Fruit fly (Drosophila melanogaster) whole organism, adult: ENCODE data around the gene Top3beta.
A peak's percentile ranks its signal among the peaks of the same experiment; 100 is the strongest.

Source experiments
- CG11617 ChIP-seq: fragments of 200-800 bp; sonication (Bioruptor generic); optimal IDR thresholded peaks from 2 replicates; lab custom pipeline; 2017; ENCODE audit warnings: mild to moderate bottlenecking, missing biosample characterization, missing genetic modification reagents, missing genetic modification characterization
- CG12768 ChIP-seq: fragments of 200-800 bp; sonication (Bioruptor generic); optimal IDR thresholded peaks from 2 replicates; lab custom pipeline; 2017; ENCODE audit warnings: missing biosample characterization, missing genetic modification characterization, mild to moderate bottlenecking, moderate library complexity, missing genetic modification reagents
- CG14711 ChIP-seq: fragments of 200-800 bp; sonication (Bioruptor generic); optimal IDR thresholded peaks from 2 replicates; lab custom pipeline; 2018; ENCODE audit warnings: missing biosample characterization, mild to moderate bottlenecking, missing genetic modification characterization, moderate library complexity
- CG1620 ChIP-seq: fragments of 200-800 bp; sonication (Bioruptor generic); optimal IDR thresholded peaks from 2 replicates; lab custom pipeline; 2016; ENCODE audit warnings: missing biosample characterization, missing genetic modification characterization
- CG33017 ChIP-seq: fragments of 200-800 bp; sonication (Bioruptor generic); optimal IDR thresholded peaks from 2 replicates; lab custom pipeline; 2018; ENCODE audit warnings: missing biosample characterization, mild to moderate bottlenecking, missing genetic modification characterization, moderate library complexity
- CG5204 ChIP-seq: fragments of 200-800 bp; sonication (Bioruptor generic); optimal IDR thresholded peaks from 2 replicates; lab custom pipeline; 2016; ENCODE audit warnings: missing biosample characterization, missing genetic modification characterization
- CG7045 ChIP-seq: fragments of 200-800 bp; sonication (Bioruptor generic); optimal IDR thresholded peaks from 2 replicates; lab custom pipeline; 2017; ENCODE audit warnings: missing biosample characterization, mild to moderate bottlenecking, missing genetic modification characterization
- CG7101 ChIP-seq: fragments of 200-800 bp; sonication (Bioruptor generic); optimal IDR thresholded peaks from 2 replicates; lab custom pipeline; 2018; ENCODE audit warnings: missing biosample characterization, mild to moderate bottlenecking, missing genetic modification characterization, moderate library complexity
- Clk ChIP-seq: fragments of 200-800 bp; sonication (Bioruptor generic); optimal IDR thresholded peaks from 2 replicates; lab custom pipeline; 2017; ENCODE audit warnings: missing biosample characterization, missing genetic modification characterization
- Crg-1 ChIP-seq: fragments of 200-800 bp; sonication (Bioruptor generic); optimal IDR thresholded peaks from 2 replicates; lab custom pipeline; 2016; ENCODE audit warnings: missing biosample characterization, missing genetic modification characterization
- Hr96 ChIP-seq: fragments of 200-800 bp; sonication (Bioruptor generic); optimal IDR thresholded peaks from 2 replicates; lab custom pipeline; 2016; ENCODE audit warnings: missing biosample characterization, missing genetic modification characterization
- Mnt ChIP-seq: fragments of 200-800 bp; sonication (Bioruptor generic); optimal IDR thresholded peaks from 2 replicates; lab custom pipeline; 2016; ENCODE audit warnings: missing biosample characterization, mild to moderate bottlenecking, missing genetic modification characterization
- bab1 ChIP-seq: fragments of 200-800 bp; sonication (Bioruptor generic); optimal IDR thresholded peaks from 3 replicates; lab custom pipeline; 2019; ENCODE audit warnings: missing biosample characterization, mild to moderate bottlenecking, missing genetic modification characterization, moderate library complexity
- cic ChIP-seq: fragments of 200-800 bp; sonication (Bioruptor generic); optimal IDR thresholded peaks from 2 replicates; lab custom pipeline; 2017; ENCODE audit warnings: missing biosample characterization, mild to moderate bottlenecking, missing genetic modification characterization, moderate library complexity
- cnc ChIP-seq, 2 experiments: fragments of >200 bp; optimal IDR thresholded peaks; 2 replicates each; lab custom pipeline; 2017
- kay ChIP-seq: fragments of 200-800 bp; sonication (Bioruptor generic); peaks from one replicate; lab custom pipeline; 2016; ENCODE audit warnings: missing biosample characterization, missing genetic modification characterization, borderline replicate concordance
- ovo ChIP-seq: fragments of 200-800 bp; sonication (Bioruptor generic); optimal IDR thresholded peaks from 2 replicates; lab custom pipeline; 2016; ENCODE audit warnings: missing biosample characterization, missing genetic modification characterization
- pad ChIP-seq: fragments of 200-800 bp; sonication (Bioruptor generic); optimal IDR thresholded peaks from 3 replicates; lab custom pipeline; 2017; ENCODE audit warnings: missing biosample characterization, missing genetic modification characterization, mild to moderate bottlenecking, moderate library complexity, missing genetic modification reagents
- tj ChIP-seq: fragments of 200-800 bp; sonication (Bioruptor generic); optimal IDR thresholded peaks from 3 replicates; lab custom pipeline; 2017; ENCODE audit warnings: missing biosample characterization, mild to moderate bottlenecking, missing genetic modification characterization, moderate library complexity
- toe ChIP-seq: fragments of 200-800 bp; sonication (Bioruptor generic); optimal IDR thresholded peaks from 2 replicates; lab custom pipeline; 2016; ENCODE audit warnings: missing biosample characterization, missing genetic modification characterization

The Top3beta gene

dm6 chrX:6287842-6288241 is at the start of gene Top3beta, which contains the start of gene wuho:
TSS of gene Top3beta (minus strand) at chrX:6287990.
TSS of gene wuho (plus strand) at chrX:6288100.
- TF ChIP-seq Clk (no peak), cic (GFP tag; lab: Kevin White, UChicago) (peak; percentile 65), kay (GFP tag; lab: Kevin White, UChicago) (no peak), tj (GFP tag; lab: Kevin White, UChicago) (peak; percentile 31), Crg-1 (GFP tag; lab: Kevin White, UChicago) (peak; percentile 47), cnc (optimal IDR thresholded peaks at IDR 0.05; lab: Kevin White, UChicago) (no peak), CG12768 (GFP tag; lab: Kevin White, UChicago) (no peak), CG33017 (tag; lab: Kevin White, UChicago) (peak; percentile 20), toe (GFP tag; lab: Kevin White, UChicago) (no peak), Mnt (peak; percentile 96), CG7045 (no peak), ovo (GFP tag; lab: Kevin White, UChicago) (peak; percentile 57), CG14711 (tag; lab: Kevin White, UChicago) (peak; percentile 44), Hr96 (GFP tag; lab: Kevin White, UChicago) (no peak), CG1620 (GFP tag; lab: Kevin White, UChicago) (peak; percentile 51), CG7101 (tag; lab: Kevin White, UChicago) (peak; percentile 68), pad (GFP tag; lab: Kevin White, UChicago) (peak; percentile 72), CG5204 (GFP tag; lab: Kevin White, UChicago) (no peak), bab1 (peak; percentile 83), CG11617 (GFP tag; lab: Kevin White, UChicago) (peak; percentile 37)

dm6 chrX:6334945-6335344 is 47.2 kb upstream of the Top3beta start:
- TF ChIP-seq CG1620 (GFP tag; lab: Kevin White, UChicago), result no peak
- TF ChIP-seq cnc (optimal IDR thresholded peaks at IDR 0.05; lab: Kevin White, UChicago), result no peak
- TF ChIP-seq tj (GFP tag; lab: Kevin White, UChicago), result no peak
- TF ChIP-seq kay (GFP tag; lab: Kevin White, UChicago), result no peak
- TF ChIP-seq CG5204 (GFP tag; lab: Kevin White, UChicago), result no peak
- no peak for TF ChIP-seq CG11617 (GFP tag; lab: Kevin White, UChicago)
- TF ChIP-seq Hr96 (GFP tag; lab: Kevin White, UChicago), result no peak
- no peak for TF ChIP-seq CG12768 (GFP tag; lab: Kevin White, UChicago)
- TF ChIP-seq CG7101 (tag; lab: Kevin White, UChicago), result no peak
- no peak for TF ChIP-seq ovo (GFP tag; lab: Kevin White, UChicago)

- no peak for TF ChIP-seq CG33017 (tag; lab: Kevin White, UChicago)
- peak; percentile 53 for TF ChIP-seq Hr96 (GFP tag; lab: Kevin White, UChicago)
- TF ChIP-seq bab1, result peak; percentile 53
- peak; percentile 37 for TF ChIP-seq Mnt
- no peak for TF ChIP-seq CG1620 (GFP tag; lab: Kevin White, UChicago)
- peak; percentile 47 for TF ChIP-seq CG5204 (GFP tag; lab: Kevin White, UChicago)
- peak; percentile 23 for TF ChIP-seq CG7045
- TF ChIP-seq cnc (optimal IDR thresholded peaks at IDR 0.05; lab: Kevin White, UChicago), result no peak
- TF ChIP-seq toe (GFP tag; lab: Kevin White, UChicago), result no peak
- TF ChIP-seq kay (GFP tag; lab: Kevin White, UChicago), result peak; percentile 36
- TF ChIP-seq CG7101 (tag; lab: Kevin White, UChicago), result no peak
- peak; percentile 23 for TF ChIP-seq Crg-1 (GFP tag; lab: Kevin White, UChicago)
- TF ChIP-seq CG11617 (GFP tag; lab: Kevin White, UChicago), result peak; percentile 57
- TF ChIP-seq CG14711 (tag; lab: Kevin White, UChicago), result no peak
- no peak for TF ChIP-seq ovo (GFP tag; lab: Kevin White, UChicago)
- peak; percentile 30 for TF ChIP-seq CG12768 (GFP tag; lab: Kevin White, UChicago)
- peak; percentile 14 for TF ChIP-seq pad (GFP tag; lab: Kevin White, UChicago)
- TF ChIP-seq Clk, result no peak
- no peak for TF ChIP-seq cic (GFP tag; lab: Kevin White, UChicago)
- peak; percentile 65 for TF ChIP-seq tj (GFP tag; lab: Kevin White, UChicago)
Observed at dm6 chrX:6332988-6333719, 45.4 kb upstream of the Top3beta start.

dm6 chrX:6330369-6330949 is 42.7 kb upstream of the Top3beta start, which contains the start of gene CG42240:
TSS of gene CG42240 (plus strand) at chrX:6330842.
- TF ChIP-seq cnc (optimal IDR thresholded peaks at IDR 0.05; lab: Kevin White, UChicago), result no peak
- peak; percentile 71 for TF ChIP-seq ovo (GFP tag; lab: Kevin White, UChicago)
- peak; percentile 46 for TF ChIP-seq Clk
- peak; percentile 65 for TF ChIP-seq Mnt
- TF ChIP-seq CG33017 (tag; lab: Kevin White, UChicago), result peak; percentile 85
- TF ChIP-seq CG7101 (tag; lab: Kevin White, UChicago), result peak; percentile 93
- peak; percentile 92 for TF ChIP-seq kay (GFP tag; lab: Kevin White, UChicago)
- peak; percentile 86 for TF ChIP-seq CG12768 (GFP tag; lab: Kevin White, UChicago)
- TF ChIP-seq CG5204 (GFP tag; lab: Kevin White, UChicago), result peak; percentile 79
- TF ChIP-seq CG7045, result peak; percentile 89
- TF ChIP-seq toe (GFP tag; lab: Kevin White, UChicago), result peak; percentile 61
- TF ChIP-seq bab1, result peak; percentile 96
- peak; percentile 81 for TF ChIP-seq pad (GFP tag; lab: Kevin White, UChicago)
- peak; percentile 73 for TF ChIP-seq Crg-1 (GFP tag; lab: Kevin White, UChicago)
- peak; percentile 54 for TF ChIP-seq CG1620 (GFP tag; lab: Kevin White, UChicago)
- TF ChIP-seq tj (GFP tag; lab: Kevin White, UChicago), result peak; percentile 82
- peak; percentile 96 for TF ChIP-seq CG11617 (GFP tag; lab: Kevin White, UChicago)
- TF ChIP-seq cic (GFP tag; lab: Kevin White, UChicago), result peak; percentile 74
- peak; percentile 86 for TF ChIP-seq CG14711 (tag; lab: Kevin White, UChicago)
- peak; percentile 83 for TF ChIP-seq Hr96 (GFP tag; lab: Kevin White, UChicago)
